Fruit fly (Drosophila melanogaster): ENCODE measurements around the gene boss.

Gene boss

DNA sequence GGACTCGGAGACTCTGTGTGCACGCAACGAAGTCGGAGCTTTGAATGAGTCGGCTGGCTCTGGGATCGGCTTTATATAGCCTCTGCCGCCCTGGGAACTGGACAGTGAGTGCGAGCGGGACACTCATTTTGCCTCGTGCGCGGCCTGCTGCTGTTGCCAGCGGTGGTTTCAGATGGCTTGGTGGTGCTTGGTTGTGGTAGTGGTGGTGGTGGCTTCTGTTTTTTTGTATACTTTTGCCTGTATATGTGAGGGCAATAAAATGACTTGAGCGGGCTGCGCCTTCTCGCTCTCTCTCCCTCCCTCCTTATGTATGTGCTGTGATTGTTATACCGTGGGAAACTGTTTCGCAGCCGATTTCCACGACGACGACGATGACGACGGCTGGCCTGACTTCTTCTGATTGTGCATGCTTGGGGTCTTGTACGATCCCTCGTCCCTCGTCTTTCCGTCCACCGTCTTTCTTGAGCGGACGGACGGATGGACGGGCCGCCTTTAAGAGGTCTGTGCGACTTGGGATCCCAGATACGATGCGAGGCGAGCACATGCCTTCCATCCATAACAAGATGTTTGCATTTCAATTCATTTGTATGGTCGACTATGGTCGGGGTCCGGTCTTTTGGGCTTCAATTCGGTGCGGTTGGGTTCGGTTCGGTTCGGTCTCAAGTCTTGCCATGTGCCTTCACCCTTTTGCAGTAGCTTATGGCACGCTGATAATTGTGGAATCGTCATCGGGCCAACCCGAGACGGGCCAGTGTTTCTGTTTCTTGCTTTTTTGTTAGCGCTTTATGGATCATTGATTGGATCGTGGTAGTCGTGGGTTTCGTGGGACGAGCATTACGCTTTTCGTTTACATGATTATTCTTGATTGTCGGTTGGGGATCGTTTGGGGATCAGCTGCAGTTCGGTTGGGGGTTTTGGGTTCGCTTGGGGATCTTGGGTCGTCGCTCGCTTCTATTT is 44.5 kb downstream of the boss start (continued):
- TF ChIP-seq CG14965 (GFP tag; optimal IDR thresholded peaks at IDR 0.05; ENCODE audit: borderline replicate concordance) (no peak), CG4707 (GFP tag; optimal IDR thresholded peaks at IDR 0.05) (no peak), mirr (GFP tag; optimal IDR thresholded peaks at IDR 0.05) (peak; percentile 55), Dbx (GFP tag; IDR thresholded peaks at IDR 0.05) (no peak), wek (GFP tag; optimal IDR thresholded peaks at IDR 0.05) (no peak), onecut (GFP tag; IDR thresholded peaks at IDR 0.05) (no peak), otp (GFP tag; IDR thresholded peaks at IDR 0.05) (peak; percentile 56; the same call in 1 of the 3 replicates), ro (GFP tag; IDR thresholded peaks at IDR 0.05) (no peak), CG10321 (GFP tag; IDR thresholded peaks at IDR 0.05) (peak; percentile 65; the same call in 1 of the 2 replicates), CG34422 (GFP tag; IDR thresholded peaks at IDR 0.05) (0 out of 3 replicates have a peak, but pooled peaks have one; percentile 25), CG9437 (GFP tag; optimal IDR thresholded peaks at IDR 0.05) (no peak), dmrt99B (tag; optimal IDR thresholded peaks at IDR 0.05) (peak; percentile 14), tna (GFP tag; IDR thresholded peaks at IDR 0.05; ENCODE audit: partially characterized antibody) (0 out of 2 replicates have a peak, but pooled peaks have one; percentile 23), CG11696 (GFP tag; IDR thresholded peaks at IDR 0.05) (no peak), Xbp1 (GFP tag; optimal IDR thresholded peaks at IDR 0.05) (no peak), tap (tag; optimal IDR thresholded peaks at IDR 0.05) (no peak), Blimp-1 (GFP tag; optimal IDR thresholded peaks at IDR 0.05) (no peak), CG12744 (GFP tag; optimal IDR thresholded peaks at IDR 0.05) (no peak), vfl (GFP tag; optimal IDR thresholded peaks at IDR 0.05) (no peak), kay (GFP tag; optimal IDR thresholded peaks at IDR 0.05) (peak; percentile 48), hth (optimal IDR thresholded peaks at IDR 0.05) (no peak), CG14050 (GFP tag; IDR thresholded peaks at IDR 0.05) (no peak), mld (GFP tag; IDR thresholded peaks at IDR 0.05; ENCODE audit: partially characterized antibody) (no peak), dan (GFP tag; IDR thresholded peaks at IDR 0.05) (no peak), Sry-δ (GFP tag; optimal IDR thresholded peaks at IDR 0.05) (no peak), CG31224 (GFP tag; IDR thresholded peaks at IDR 0.05) (no peak), rib (GFP tag; IDR thresholded peaks at IDR 0.05) (no peak), Awh (GFP tag; IDR thresholded peaks at IDR 0.05) (peak; percentile 13; the same call in 1 of the 2 replicates), CG11247 (GFP tag; IDR thresholded peaks at IDR 0.05) (no peak), ara (GFP tag; IDR thresholded peaks at IDR 0.05) (no peak), CG10959 (GFP tag; IDR thresholded peaks at IDR 0.05) (no peak), CG34224 (GFP tag; IDR thresholded peaks at IDR 0.05; ENCODE audit: partially characterized antibody) (no peak), corto (GFP tag; optimal IDR thresholded peaks at IDR 0.05) (peak; percentile 23), crol (GFP tag; IDR thresholded peaks at IDR 0.05) (peak; percentile 87), CG10147 (GFP tag; optimal IDR thresholded peaks at IDR 0.05) (no peak), CG2199 (GFP tag; IDR thresholded peaks at IDR 0.05) (0 out of 3 replicates have a peak, but pooled peaks have one; percentile 60), CG10267 (tag; optimal IDR thresholded peaks at IDR 0.05) (peak; percentile 6), Sox102F (GFP tag; optimal IDR thresholded peaks at IDR 0.05) (no peak), twi (tag; optimal IDR thresholded peaks at IDR 0.05) (peak; percentile 91), grau (tag; optimal IDR thresholded peaks at IDR 0.05) (no peak), sob (GFP tag; IDR thresholded peaks at IDR 0.05) (no peak), CG4424 (GFP tag; optimal IDR thresholded peaks at IDR 0.05) (no peak), Dll (GFP tag; IDR thresholded peaks at IDR 0.05; ENCODE audit: partially characterized antibody) (no peak), CG7963 (GFP tag; IDR thresholded peaks at IDR 0.05; ENCODE audit: partially characterized antibody) (no peak), jumu (GFP tag; optimal IDR thresholded peaks at IDR 0.05) (no peak), CG17359 (tag; optimal IDR thresholded peaks at IDR 0.05) (peak; percentile 17), az2 (GFP tag; optimal IDR thresholded peaks at IDR 0.05) (no peak), gcm (GFP tag; optimal IDR thresholded peaks at IDR 0.05) (peak; percentile 80), chm (GFP tag; IDR thresholded peaks at IDR 0.05) (no peak)
